Fruit fly (Drosophila melanogaster) whole organism, embryonic: ENCODE measurements around the gene Phyhd1.

ENCODE experiments used
- Abd-B ChIP-seq: fragments of 200-800 bp; sonication (Bioruptor generic); optimal IDR thresholded peaks from 2 replicates; lab custom pipeline; 2018; ENCODE audit warnings: missing biosample characterization, mild to moderate bottlenecking, missing genetic modification characterization, moderate library complexity
- Awh ChIP-seq: fragments of 200-800 bp; sonication (Bioruptor generic); IDR thresholded peaks from 2 replicates; pipeline ENCODE4, ENCODE4 v1.3.6; 2022; ENCODE audit warnings: missing biosample characterization, missing genetic modification characterization
- Bgb ChIP-seq: fragments of 200-800 bp; sonication (Bioruptor generic); IDR thresholded peaks from 2 replicates; pipeline ENCODE4 v1.3.6; 2022; ENCODE audit warnings: missing biosample characterization, missing genetic modification characterization; ENCODE audit not compliant: partially characterized antibody
- CG11723 ChIP-seq: fragments of 200-800 bp; sonication (Bioruptor generic); optimal IDR thresholded peaks from 2 replicates; lab custom pipeline; 2017; ENCODE audit warnings: missing biosample characterization, mild to moderate bottlenecking, missing genetic modification characterization
- CG12391 ChIP-seq: fragments of 200-800 bp; sonication (Bioruptor generic); optimal IDR thresholded peaks from 3 replicates; lab custom pipeline; 2018; ENCODE audit warnings: missing biosample characterization, mild to moderate bottlenecking, missing genetic modification characterization, moderate library complexity
- CG12659 ChIP-seq: fragments of 200-800 bp; sonication (Bioruptor generic); optimal IDR thresholded peaks from 3 replicates; lab custom pipeline; 2017; ENCODE audit warnings: mild to moderate bottlenecking, missing biosample characterization, missing genetic modification reagents, missing genetic modification characterization
- CG13775 ChIP-seq: fragments of 200-800 bp; sonication (Bioruptor generic); optimal IDR thresholded peaks from 3 replicates; lab custom pipeline; 2017; ENCODE audit warnings: missing biosample characterization, mild to moderate bottlenecking, missing genetic modification characterization
- CG1529 ChIP-seq: fragments of 200-800 bp; sonication (Bioruptor generic); optimal IDR thresholded peaks from 3 replicates; lab custom pipeline; 2018; ENCODE audit warnings: missing biosample characterization, missing genetic modification characterization
- CG16815 ChIP-seq: fragments of 200-800 bp; sonication (Bioruptor generic); optimal IDR thresholded peaks from 3 replicates; lab custom pipeline; 2017; ENCODE audit warnings: missing biosample characterization, mild to moderate bottlenecking, missing genetic modification characterization
- CG18476 ChIP-seq: fragments of 200-800 bp; sonication (Bioruptor generic); optimal IDR thresholded peaks from 2 replicates; lab custom pipeline; 2016; ENCODE audit warnings: missing biosample characterization, mild to moderate bottlenecking, missing genetic modification characterization
- CG2202 ChIP-seq: fragments of 200-800 bp; sonication (Bioruptor generic); optimal IDR thresholded peaks from 2 replicates; lab custom pipeline; 2018; ENCODE audit warnings: missing biosample characterization, mild to moderate bottlenecking, missing genetic modification characterization
- CG2678 ChIP-seq: fragments of 200-800 bp; sonication (Bioruptor generic); optimal IDR thresholded peaks from 3 replicates; lab custom pipeline; 2019; ENCODE audit warnings: missing biosample characterization, mild to moderate bottlenecking, missing genetic modification characterization, moderate library complexity
- CG3838 ChIP-seq: fragments of 200-800 bp; sonication (Bioruptor generic); optimal IDR thresholded peaks from 3 replicates; lab custom pipeline; 2016; ENCODE audit warnings: missing biosample characterization, missing genetic modification characterization
- CG3847 ChIP-seq: fragments of 200-800 bp; sonication (Bioruptor generic); IDR thresholded peaks from 2 replicates; pipeline ENCODE4 v1.3.6; 2022; ENCODE audit warnings: missing biosample characterization, missing genetic modification characterization
- CG6765 ChIP-seq: fragments of 200-800 bp; sonication (Bioruptor generic); optimal IDR thresholded peaks from 3 replicates; lab custom pipeline; 2017; ENCODE audit warnings: missing biosample characterization, mild to moderate bottlenecking, missing genetic modification characterization
- CG6813 ChIP-seq: fragments of 200-800 bp; sonication (Bioruptor generic); optimal IDR thresholded peaks from 2 replicates; lab custom pipeline; 2017; ENCODE audit warnings: missing biosample characterization, missing genetic modification characterization, mild to moderate bottlenecking, moderate library complexity, missing genetic modification reagents
- CG7556 ChIP-seq: fragments of 200-800 bp; sonication (Bioruptor generic); optimal IDR thresholded peaks from 2 replicates; lab custom pipeline; 2017; ENCODE audit warnings: missing biosample characterization, mild to moderate bottlenecking, missing genetic modification characterization
- CG7839 ChIP-seq: fragments of 200-800 bp; sonication (Bioruptor generic); optimal IDR thresholded peaks from 3 replicates; lab custom pipeline; 2018; ENCODE audit warnings: missing biosample characterization, mild to moderate bottlenecking, missing genetic modification characterization, moderate library complexity
- CG7987 ChIP-seq: fragments of 200-800 bp; sonication (Bioruptor generic); optimal IDR thresholded peaks from 2 replicates; lab custom pipeline; 2018; ENCODE audit warnings: missing biosample characterization, mild to moderate bottlenecking, missing genetic modification characterization, moderate library complexity
- CG9727 ChIP-seq: fragments of 200-800 bp; sonication (Bioruptor generic); optimal IDR thresholded peaks from 3 replicates; lab custom pipeline; 2017; ENCODE audit warnings: missing biosample characterization, mild to moderate bottlenecking, missing genetic modification characterization
- Camta ChIP-seq: fragments of 200-800 bp; sonication (Bioruptor generic); optimal IDR thresholded peaks from 2 replicates; lab custom pipeline; 2016; ENCODE audit warnings: missing biosample characterization, missing genetic modification characterization
- Dbx ChIP-seq: fragments of 200-800 bp; sonication (Bioruptor generic); IDR thresholded peaks from 3 replicates; pipeline ENCODE4 v1.3.6; 2022; ENCODE audit warnings: missing biosample characterization, missing genetic modification characterization
- Doc2 ChIP-seq: fragments of 200-800 bp; sonication (Bioruptor generic); IDR thresholded peaks from 2 replicates; pipeline ENCODE4 v1.3.6; 2022; ENCODE audit warnings: missing biosample characterization, missing genetic modification characterization
- Dp ChIP-seq: fragments of 200-800 bp; sonication (Bioruptor generic); optimal IDR thresholded peaks from 2 replicates; lab custom pipeline; 2018; ENCODE audit warnings: missing biosample characterization, mild to moderate bottlenecking, missing genetic modification characterization, moderate library complexity
- Dref ChIP-seq: fragments of 200-800 bp; sonication (Bioruptor generic); IDR thresholded peaks from 2 replicates; pipeline ENCODE4 v1.3.6; 2022; ENCODE audit warnings: missing biosample characterization, missing genetic modification characterization
- Ets65A ChIP-seq: fragments of 200-800 bp; sonication (Bioruptor generic); peaks from one replicate; lab custom pipeline; 2016; ENCODE audit warnings: missing biosample characterization, missing genetic modification characterization
- HLH4C ChIP-seq: fragments of 200-800 bp; sonication (Bioruptor generic); IDR thresholded peaks from 3 replicates; pipeline ENCODE4 v1.3.6; 2022; ENCODE audit warnings: missing biosample characterization, missing genetic modification characterization; ENCODE audit not compliant: partially characterized antibody
- Hey ChIP-seq: fragments of 200-800 bp; sonication (Bioruptor generic); optimal IDR thresholded peaks from 3 replicates; lab custom pipeline; 2018; ENCODE audit warnings: missing biosample characterization, mild to moderate bottlenecking, missing genetic modification characterization
- HmgD ChIP-seq: fragments of 200-800 bp; sonication (Bioruptor generic); optimal IDR thresholded peaks from 3 replicates; lab custom pipeline; 2016; ENCODE audit warnings: missing biosample characterization, missing genetic modification characterization
- HmgZ ChIP-seq: fragments of 200-800 bp; sonication (Bioruptor generic); optimal IDR thresholded peaks from 2 replicates; lab custom pipeline; 2018; ENCODE audit warnings: missing biosample characterization, mild to moderate bottlenecking, missing genetic modification characterization
- Max ChIP-seq: fragments of 200-800 bp; sonication (Bioruptor generic); optimal IDR thresholded peaks from 2 replicates; lab custom pipeline; 2016; ENCODE audit warnings: missing biosample characterization, mild to moderate bottlenecking, missing genetic modification characterization
- Mes4 ChIP-seq: fragments of 200-800 bp; sonication (Bioruptor generic); optimal IDR thresholded peaks from 2 replicates; lab custom pipeline; 2016; ENCODE audit warnings: missing biosample characterization, missing genetic modification characterization
- NfI ChIP-seq: fragments of 200-800 bp; sonication (Bioruptor generic); optimal IDR thresholded peaks from 3 replicates; lab custom pipeline; 2018; ENCODE audit warnings: missing biosample characterization, mild to moderate bottlenecking, missing genetic modification characterization, moderate library complexity
- Trl ChIP-seq, 3 experiments: fragments of >200 bp in 2 of 3; fragments of 200-800 bp in 1 of 3; sonication (Bioruptor generic) in 1 of 3; optimal IDR thresholded peaks; 2 replicates in 1 of 3; 3 replicates in 2 of 3; lab custom pipeline; 2016 to 2017; ENCODE audit warnings: missing biosample characterization in 1 of 3, missing genetic modification characterization in 1 of 3
- ac ChIP-seq: fragments of 200-800 bp; sonication (Bioruptor generic); optimal IDR thresholded peaks from 3 replicates; lab custom pipeline; 2017; ENCODE audit warnings: missing biosample characterization, mild to moderate bottlenecking, missing genetic modification characterization
- btn ChIP-seq: fragments of 200-800 bp; sonication (Bioruptor generic); optimal IDR thresholded peaks from 2 replicates; lab custom pipeline; 2016; ENCODE audit warnings: missing biosample characterization, missing genetic modification characterization
- corto ChIP-seq: fragments of 200-800 bp; sonication (Bioruptor generic); optimal IDR thresholded peaks from 2 replicates; lab custom pipeline; 2016; ENCODE audit warnings: missing biosample characterization, mild to moderate bottlenecking, missing genetic modification characterization, moderate library complexity
- crol ChIP-seq: fragments of 200-800 bp; sonication (Bioruptor generic); IDR thresholded peaks from 2 replicates; pipeline ENCODE4 v1.3.6; 2022; ENCODE audit warnings: missing biosample characterization, missing genetic modification characterization
- eyg ChIP-seq: fragments of 200-800 bp; sonication (Bioruptor generic); optimal IDR thresholded peaks from 3 replicates; lab custom pipeline; 2016; ENCODE audit warnings: missing biosample characterization, missing genetic modification characterization
- hkb ChIP-seq, 2 experiments: fragments of 200-800 bp in 1 of 2; fragments of >200 bp in 1 of 2; sonication (Bioruptor generic) in 1 of 2; IDR thresholded peaks in 1 of 2; optimal IDR thresholded peaks in 1 of 2; 2 replicates each; pipeline versions ENCODE4 v1.3.6 to Lab custom; 2017 to 2022; ENCODE audit warnings: missing biosample characterization in 1 of 2, missing genetic modification characterization in 1 of 2
- jing ChIP-seq: fragments of 200-800 bp; sonication (Bioruptor generic); optimal IDR thresholded peaks from 2 replicates; lab custom pipeline; 2018; ENCODE audit warnings: missing biosample characterization, mild to moderate bottlenecking, missing genetic modification characterization
- jumu ChIP-seq: fragments of 200-800 bp; sonication (Bioruptor generic); optimal IDR thresholded peaks from 3 replicates; lab custom pipeline; 2016; ENCODE audit warnings: missing biosample characterization, missing genetic modification characterization
- kah ChIP-seq: fragments of 200-800 bp; sonication (Bioruptor generic); optimal IDR thresholded peaks from 2 replicates; lab custom pipeline; 2018; ENCODE audit warnings: missing biosample characterization, mild to moderate bottlenecking, missing genetic modification characterization
- luna ChIP-seq: fragments of 200-800 bp; sonication (Bioruptor generic); optimal IDR thresholded peaks from 2 replicates; lab custom pipeline; 2016; ENCODE audit warnings: missing biosample characterization, missing genetic modification characterization
- onecut ChIP-seq: fragments of 200-800 bp; sonication (Bioruptor generic); IDR thresholded peaks from 2 replicates; pipeline ENCODE4 v1.3.6; 2022; ENCODE audit warnings: missing biosample characterization, missing genetic modification characterization
- otp ChIP-seq: fragments of 200-800 bp; sonication (Bioruptor generic); IDR thresholded peaks from 3 replicates; pipeline ENCODE4, ENCODE4 v1.3.6; 2022; ENCODE audit warnings: missing biosample characterization, missing genetic modification characterization
- sc ChIP-seq, 3 experiments: fragments of >200 bp in 2 of 3; fragments of 200-800 bp in 1 of 3; sonication (Bioruptor generic) in 1 of 3; optimal IDR thresholded peaks; 2 replicates in 2 of 3; 3 replicates in 1 of 3; lab custom pipeline; 2017; ENCODE audit warnings: mild to moderate bottlenecking in 1 of 3, missing biosample characterization in 1 of 3, missing genetic modification characterization in 1 of 3, missing genetic modification reagents in 1 of 3
- trem ChIP-seq: fragments of 200-800 bp; optimal IDR thresholded peaks from 3 replicates; lab custom pipeline; 2019; ENCODE audit warnings: missing biosample characterization, mild to moderate bottlenecking, missing genetic modification characterization, moderate library complexity
- wek ChIP-seq: fragments of 200-800 bp; sonication (Bioruptor generic); optimal IDR thresholded peaks from 3 replicates; lab custom pipeline; 2018; ENCODE audit warnings: missing biosample characterization, mild to moderate bottlenecking, missing genetic modification characterization, moderate library complexity

The Phyhd1 gene

DNA sequence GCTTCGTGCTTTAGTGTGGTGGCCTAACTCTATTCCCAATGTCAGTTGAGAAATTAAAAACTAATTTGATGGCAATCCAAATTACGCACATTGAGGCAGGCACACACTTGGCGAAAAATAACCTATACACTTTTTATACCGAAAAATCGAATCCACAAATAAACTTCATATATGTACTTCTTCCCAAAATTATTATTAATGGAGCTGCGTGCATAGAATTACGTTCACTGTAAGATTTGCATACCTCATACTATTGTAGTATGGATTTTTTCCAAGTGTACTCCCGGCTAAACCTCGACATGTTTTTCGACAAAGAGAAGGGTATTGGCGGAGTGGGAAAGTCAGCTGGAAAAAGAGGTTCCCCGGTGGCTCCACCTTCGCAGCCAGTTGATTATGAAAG is 3.6 kb upstream of the Phyhd1 start (continued):
- no peak for TF ChIP-seq Trl (optimal IDR thresholded peaks at IDR 0.05; lab: Kevin White, UChicago)
- TF ChIP-seq Trl (GFP tag; optimal IDR thresholded peaks at IDR 0.05; lab: Kevin White, UChicago) = peak; percentile 61
- no peak for TF ChIP-seq HLH4C (GFP tag; lab: Robert Waterston, UW)
- peak; percentile 59 for TF ChIP-seq kah (GFP tag; lab: Kevin White, UChicago)
- peak; percentile 73 for TF ChIP-seq CG7839 (tag; lab: Kevin White, UChicago)
- no peak for TF ChIP-seq onecut
- no peak for TF ChIP-seq sc (optimal IDR thresholded peaks at IDR 0.05; lab: Kevin White, UChicago)
- TF ChIP-seq sc (GFP tag; optimal IDR thresholded peaks at IDR 0.05; lab: Kevin White, UChicago) = no peak
- no peak for TF ChIP-seq CG6765
- peak; percentile 43 for TF ChIP-seq Mes4 (GFP tag; lab: Kevin White, UChicago)
- TF ChIP-seq CG6813 (GFP tag; lab: Kevin White, UChicago) = peak; percentile 34
- no peak for TF ChIP-seq CG13775
- TF ChIP-seq Doc2 (GFP tag; lab: Robert Waterston, UW) = no peak
- TF ChIP-seq jing (GFP tag; lab: Kevin White, UChicago) = peak; percentile 50
- TF ChIP-seq Ets65A (GFP tag; lab: Kevin White, UChicago) = peak; percentile 96
- TF ChIP-seq CG12391 (tag; lab: Kevin White, UChicago) = peak; percentile 64
- no peak for TF ChIP-seq CG3838 (GFP tag; lab: Kevin White, UChicago)
- TF ChIP-seq Camta = peak; percentile 56
- TF ChIP-seq Abd-B (GFP tag; lab: Kevin White, UChicago) = peak; percentile 70
- TF ChIP-seq btn (GFP tag; lab: Kevin White, UChicago) = peak; percentile 22
- TF ChIP-seq wek (GFP tag; lab: Kevin White, UChicago) = peak; percentile 13
- TF ChIP-seq crol (GFP tag; lab: Robert Waterston, UW) = peak; percentile 35; the same call in 1 of the 2 replicates
- TF ChIP-seq Hey (tag; lab: Kevin White, UChicago) = no peak
- TF ChIP-seq HmgZ = no peak
- TF ChIP-seq CG18476 (GFP tag; lab: Kevin White, UChicago) = no peak
- no peak for TF ChIP-seq Dref (GFP tag; lab: Robert Waterston, UW)
- peak; percentile 56 for TF ChIP-seq CG7556
- peak; percentile 22 for TF ChIP-seq CG1529 (GFP tag; lab: Kevin White, UChicago)
- TF ChIP-seq jumu (GFP tag; lab: Kevin White, UChicago) = peak; percentile 72
- no peak for TF ChIP-seq ac (GFP tag; lab: Kevin White, UChicago)
- TF ChIP-seq CG2678 (tag; lab: Kevin White, UChicago) = peak; percentile 79
- no peak for TF ChIP-seq Dp
- no peak for TF ChIP-seq luna (GFP tag; lab: Kevin White, UChicago)
- TF ChIP-seq CG11723 = peak; percentile 34
- no peak for TF ChIP-seq Bgb (GFP tag; lab: Robert Waterston, UW)
- no peak; the same call in 1 of the 2 replicates for TF ChIP-seq CG3847
- no peak for TF ChIP-seq HmgD
- peak; percentile 20 for TF ChIP-seq CG12659 (GFP tag; lab: Kevin White, UChicago)
- TF ChIP-seq Awh (GFP tag; lab: Robert Waterston, UW) = peak; percentile 82
- no peak for TF ChIP-seq CG16815
- peak; percentile 45 for TF ChIP-seq NfI (GFP tag; lab: Kevin White, UChicago)
- peak; percentile 7 for TF ChIP-seq trem
- TF ChIP-seq Max = no peak
- no peak for TF ChIP-seq CG2202 (tag; lab: Kevin White, UChicago)
- no peak for TF ChIP-seq CG7987
- TF ChIP-seq CG9727 = peak; percentile 30
- TF ChIP-seq Dbx (GFP tag; lab: Robert Waterston, UW) = no peak
- TF ChIP-seq hkb (optimal IDR thresholded peaks at IDR 0.05; lab: Kevin White, UChicago) = no peak
- TF ChIP-seq hkb (GFP tag; IDR thresholded peaks at IDR 0.05; lab: Robert Waterston, UW) = peak; percentile 84
- TF ChIP-seq corto (GFP tag; lab: Kevin White, UChicago) = no peak
- 0 out of 3 replicates have a peak, but pooled peaks have one; percentile 47 for TF ChIP-seq otp (GFP tag; lab: Robert Waterston, UW)
- TF ChIP-seq eyg = no peak
